Worm (Caenorhabditis elegans) whole organism, young adult: ENCODE measurements around the gene R05G6.10.

Experiments used
- B0336.3 ChIP-seq: fragments of 200-800 bp; sonication (Bioruptor generic); IDR thresholded peaks from 2 replicates; pipeline ENCODE4 v1.3.6; 2022; ENCODE audit warnings: missing genetic modification characterization, missing compliant biosample characterization
- C17E4.6 ChIP-seq: fragments of 200-800 bp; sonication (Bioruptor generic); IDR thresholded peaks from 2 replicates; pipeline ENCODE4 v1.3.6; 2022; ENCODE audit warnings: missing genetic modification reagents, missing genetic modification characterization, missing compliant biosample characterization
- D2030.7 ChIP-seq: fragments of 200-800 bp; sonication (Bioruptor generic); IDR thresholded peaks from 2 replicates; pipeline ENCODE4 v1.3.6; 2022; ENCODE audit warnings: missing genetic modification reagents, missing genetic modification characterization, missing compliant biosample characterization
- F10E7.11 ChIP-seq: sonication (generic microtip); optimal IDR thresholded peaks from 2 replicates; lab custom pipeline; 2017; ENCODE audit warnings: mild to moderate bottlenecking, missing genetic modification characterization, moderate library complexity, missing compliant biosample characterization
- F23B12.7 ChIP-seq: sonication (generic microtip); optimal IDR thresholded peaks from 2 replicates; lab custom pipeline; 2017; ENCODE audit warnings: missing genetic modification characterization, mild to moderate bottlenecking, missing compliant biosample characterization, antibody characterized with exemption, moderate library complexity; ENCODE audit not compliant: insufficient read depth
- F37B4.10 ChIP-seq: fragments of 200-800 bp; sonication (Bioruptor generic); IDR thresholded peaks from 2 replicates; pipeline ENCODE4 v1.3.6; 2022; ENCODE audit warnings: missing genetic modification characterization, missing compliant biosample characterization
- F39B2.1 ChIP-seq: fragments of 200-800 bp; sonication (Bioruptor generic); IDR thresholded peaks from 2 replicates; pipeline ENCODE4 v1.3.6; 2022; ENCODE audit warnings: missing genetic modification reagents, missing genetic modification characterization, missing compliant biosample characterization
- K11D2.4 ChIP-seq: fragments of 200-800 bp; sonication (Bioruptor generic); IDR thresholded peaks from 2 replicates; pipeline ENCODE4 v1.3.6; 2022; ENCODE audit warnings: missing genetic modification reagents, missing genetic modification characterization, missing compliant biosample characterization
- K12H6.12 ChIP-seq: fragments of 200-800 bp; sonication (Bioruptor generic); optimal IDR thresholded peaks from 2 replicates; lab custom pipeline; 2018; ENCODE audit warnings: mild to moderate bottlenecking, missing genetic modification characterization, missing compliant biosample characterization
- T07F8.4 ChIP-seq: sonication (generic microtip); optimal IDR thresholded peaks from 2 replicates; lab custom pipeline; 2016; ENCODE audit warnings: mild to moderate bottlenecking, missing genetic modification characterization, moderate library complexity, missing compliant biosample characterization
- T26A5.8 ChIP-seq: sonication (generic microtip); optimal IDR thresholded peaks from 2 replicates; lab custom pipeline; 2016; ENCODE audit warnings: missing genetic modification characterization, missing compliant biosample characterization
- Y53G8AR.9 ChIP-seq: fragments of 200-800 bp; sonication (Bioruptor generic); conservative IDR thresholded peaks from 2 replicates; pipeline ENCODE4 v1.3.6; 2022; ENCODE audit warnings: missing genetic modification reagents, missing genetic modification characterization, missing compliant biosample characterization
- Y56A3A.18 ChIP-seq: fragments of 200-800 bp; sonication (Bioruptor generic); IDR thresholded peaks from 2 replicates; pipeline ENCODE4 v1.3.6; 2022; ENCODE audit warnings: missing genetic modification reagents, missing genetic modification characterization, missing compliant biosample characterization
- bed-1 ChIP-seq: fragments of 200-800 bp; sonication (Bioruptor generic); IDR thresholded peaks from 2 replicates; pipeline ENCODE4 v1.3.6; 2022; ENCODE audit warnings: missing genetic modification reagents, missing genetic modification characterization, missing compliant biosample characterization
- ccch-3 ChIP-seq: fragments of 200-800 bp; sonication (Bioruptor generic); optimal IDR thresholded peaks from 2 replicates; lab custom pipeline; 2018; ENCODE audit warnings: mild to moderate bottlenecking, missing genetic modification characterization, missing compliant biosample characterization
- ceh-27 ChIP-seq: fragments of 200-800 bp; sonication (Bioruptor generic); optimal IDR thresholded peaks from 2 replicates; lab custom pipeline; 2018; ENCODE audit warnings: mild to moderate bottlenecking, missing genetic modification characterization, moderate library complexity, missing compliant biosample characterization
- ceh-79 ChIP-seq: sonication (generic microtip); optimal IDR thresholded peaks from 2 replicates; lab custom pipeline; 2017; ENCODE audit warnings: mild to moderate bottlenecking, missing genetic modification characterization, missing compliant biosample characterization
- ceh-91 ChIP-seq: fragments of 200-800 bp; sonication (Bioruptor generic); IDR thresholded peaks from 2 replicates; pipeline ENCODE4 v1.3.6; 2022; ENCODE audit warnings: missing genetic modification reagents, missing genetic modification characterization, missing compliant biosample characterization
- efl-1 ChIP-seq: fragments of 150-350 bp; optimal IDR thresholded peaks from 2 replicates; lab custom pipeline; 2014; ENCODE audit warnings: missing biosample characterization, missing genetic modification reagents, missing genetic modification characterization
- egl-44 ChIP-seq: fragments of 200-800 bp; sonication (Bioruptor generic); IDR thresholded peaks from 2 replicates; pipeline ENCODE4 v1.3.6; 2022; ENCODE audit warnings: missing genetic modification reagents, missing genetic modification characterization, missing compliant biosample characterization
- ets-4 ChIP-seq: fragments of 200-800 bp; sonication (Bioruptor generic); optimal IDR thresholded peaks from 2 replicates; lab custom pipeline; 2018; ENCODE audit warnings: mild to moderate bottlenecking, missing genetic modification characterization, missing compliant biosample characterization
- fkh-3 ChIP-seq: sonication (generic microtip); optimal IDR thresholded peaks from 2 replicates; lab custom pipeline; 2016; ENCODE audit warnings: mild to moderate bottlenecking, missing genetic modification characterization, missing compliant biosample characterization
- gei-17 ChIP-seq: fragments of 200-800 bp; sonication (Bioruptor generic); optimal IDR thresholded peaks from 2 replicates; lab custom pipeline; 2018; ENCODE audit warnings: mild to moderate bottlenecking, missing genetic modification characterization, missing compliant biosample characterization
- him-1 ChIP-seq: sonication (generic microtip); optimal IDR thresholded peaks from 2 replicates; lab custom pipeline; 2016; ENCODE audit warnings: missing genotype, missing genetic modification reagents, missing genetic modification characterization, missing compliant biosample characterization
- hlh-26 ChIP-seq: fragments of 200-800 bp; sonication (Bioruptor generic); conservative IDR thresholded peaks from 2 replicates; pipeline ENCODE4 v1.3.6; 2022; ENCODE audit warnings: missing genetic modification reagents, missing genetic modification characterization, missing compliant biosample characterization
- hmg-1.2 ChIP-seq: fragments of 200-800 bp; sonication (Bioruptor generic); IDR thresholded peaks from 2 replicates; pipeline ENCODE4 v1.3.6; 2022; ENCODE audit warnings: missing genetic modification reagents, missing genetic modification characterization, missing compliant biosample characterization
- hrde-1 ChIP-seq: sonication (generic microtip); optimal IDR thresholded peaks from 2 replicates; lab custom pipeline; 2016; ENCODE audit warnings: missing genetic modification characterization, mild to moderate bottlenecking, missing compliant biosample characterization, moderate library complexity, missing genotype, missing genetic modification reagents, borderline replicate concordance
- lin-40 ChIP-seq: sonication (generic microtip); optimal IDR thresholded peaks from 2 replicates; lab custom pipeline; 2016; ENCODE audit warnings: missing genetic modification characterization, mild to moderate bottlenecking, missing compliant biosample characterization, missing genotype, missing genetic modification reagents
- lir-1 ChIP-seq: fragments of 200-800 bp; sonication (Bioruptor generic); conservative IDR thresholded peaks from 2 replicates; pipeline ENCODE4 v1.3.6; 2022; ENCODE audit warnings: missing genetic modification reagents, missing genetic modification characterization, missing compliant biosample characterization
- madf-10 ChIP-seq: sonication (generic microtip); optimal IDR thresholded peaks from 2 replicates; lab custom pipeline; 2016; ENCODE audit warnings: mild to moderate bottlenecking, missing genetic modification characterization, missing compliant biosample characterization
- madf-3 ChIP-seq: fragments of 200-800 bp; sonication (Bioruptor generic); IDR thresholded peaks from 2 replicates; pipeline ENCODE4 v1.3.6; 2022; ENCODE audit warnings: missing genetic modification reagents, missing genetic modification characterization, missing compliant biosample characterization
- madf-8 ChIP-seq: fragments of 200-800 bp; sonication (Bioruptor generic); conservative IDR thresholded peaks from 2 replicates; pipeline ENCODE4 v1.3.6; 2022; ENCODE audit warnings: missing genetic modification reagents, missing genetic modification characterization, missing compliant biosample characterization
- mcd-1 ChIP-seq: fragments of 200-800 bp; sonication (Bioruptor generic); IDR thresholded peaks from 2 replicates; pipeline ENCODE4 v1.3.6; 2022; ENCODE audit warnings: missing genetic modification reagents, missing genetic modification characterization, missing compliant biosample characterization
- mxl-1 ChIP-seq: sonication (generic microtip); optimal IDR thresholded peaks from 2 replicates; lab custom pipeline; 2016; ENCODE audit warnings: missing genetic modification characterization, missing compliant biosample characterization
- nfya-1 ChIP-seq: sonication (generic microtip); optimal IDR thresholded peaks from 2 replicates; lab custom pipeline; 2017; ENCODE audit warnings: antibody characterized with exemption, missing compliant biosample characterization, missing genetic modification characterization, borderline replicate concordance; ENCODE audit not compliant: insufficient read depth
- nfyb-1 ChIP-seq: fragments of 200-800 bp; sonication (Bioruptor generic); IDR thresholded peaks from 2 replicates; pipeline ENCODE4 v1.3.6; 2022; ENCODE audit warnings: missing genetic modification reagents, missing genetic modification characterization, missing compliant biosample characterization
- nhr-27 ChIP-seq: fragments of 200-800 bp; sonication (Bioruptor generic); optimal IDR thresholded peaks from 2 replicates; lab custom pipeline; 2018; ENCODE audit warnings: mild to moderate bottlenecking, missing genetic modification characterization, moderate library complexity, missing compliant biosample characterization
- nhr-90 ChIP-seq: sonication (generic microtip); optimal IDR thresholded peaks from 2 replicates; lab custom pipeline; 2016; ENCODE audit warnings: missing genotype, mild to moderate bottlenecking, missing genetic modification characterization, missing compliant biosample characterization
- pha-4 ChIP-seq: fragments of 150-350 bp; sonication (generic microtip); optimal IDR thresholded peaks from 2 replicates; lab custom pipeline; 2014; ENCODE audit warnings: missing biosample characterization, missing genetic modification reagents, missing genetic modification characterization
- repo-1 ChIP-seq: sonication (generic microtip); optimal IDR thresholded peaks from 2 replicates; lab custom pipeline; 2017; ENCODE audit warnings: mild to moderate bottlenecking, missing genetic modification characterization, missing compliant biosample characterization
- sdz-38 ChIP-seq: sonication (generic microtip); optimal IDR thresholded peaks from 2 replicates; lab custom pipeline; 2016; ENCODE audit warnings: missing genotype, missing genetic modification characterization, missing compliant biosample characterization
- sea-2 ChIP-seq: fragments of 200-800 bp; sonication (Bioruptor generic); IDR thresholded peaks from 2 replicates; pipeline ENCODE4 v1.3.6; 2022; ENCODE audit warnings: missing genetic modification characterization, missing compliant biosample characterization
- sptf-2 ChIP-seq: fragments of 200-800 bp; sonication (Bioruptor generic); optimal IDR thresholded peaks from 2 replicates; lab custom pipeline; 2018; ENCODE audit warnings: mild to moderate bottlenecking, missing genetic modification characterization, missing compliant biosample characterization
- unc-62 ChIP-seq: fragments of 150-350 bp; optimal IDR thresholded peaks from 2 replicates; lab custom pipeline; 2014; ENCODE audit warnings: missing biosample characterization, missing genetic modification reagents, missing genetic modification characterization
- xnd-1 ChIP-seq: sonication (generic microtip); optimal IDR thresholded peaks from 2 replicates; lab custom pipeline; 2016; ENCODE audit warnings: missing genotype, missing genetic modification reagents, missing genetic modification characterization, missing compliant biosample characterization
- ztf-18 ChIP-seq: sonication (generic microtip); optimal IDR thresholded peaks from 2 replicates; lab custom pipeline; 2016; ENCODE audit warnings: missing genotype, mild to moderate bottlenecking, missing genetic modification characterization, missing compliant biosample characterization
- ztf-22 ChIP-seq: fragments of 200-800 bp; sonication (Bioruptor generic); optimal IDR thresholded peaks from 2 replicates; lab custom pipeline; 2018; ENCODE audit warnings: mild to moderate bottlenecking, missing genetic modification characterization, moderate library complexity, missing compliant biosample characterization
- ztf-28 ChIP-seq: fragments of 200-800 bp; sonication (Bioruptor generic); IDR thresholded peaks from 2 replicates; pipeline ENCODE4 v1.3.6; 2022; ENCODE audit warnings: missing genetic modification reagents, missing genetic modification characterization, missing compliant biosample characterization
- ztf-3 ChIP-seq: fragments of 200-800 bp; sonication (Bioruptor generic); optimal IDR thresholded peaks from 2 replicates; lab custom pipeline; 2018; ENCODE audit warnings: mild to moderate bottlenecking, missing genetic modification characterization, missing compliant biosample characterization
- ztf-6 ChIP-seq: fragments of 200-800 bp; sonication (Bioruptor generic); IDR thresholded peaks from 2 replicates; pipeline ENCODE4 v1.3.6; 2022; ENCODE audit warnings: missing genetic modification reagents, missing genetic modification characterization, missing compliant biosample characterization

R05G6.10 gene

DNA sequence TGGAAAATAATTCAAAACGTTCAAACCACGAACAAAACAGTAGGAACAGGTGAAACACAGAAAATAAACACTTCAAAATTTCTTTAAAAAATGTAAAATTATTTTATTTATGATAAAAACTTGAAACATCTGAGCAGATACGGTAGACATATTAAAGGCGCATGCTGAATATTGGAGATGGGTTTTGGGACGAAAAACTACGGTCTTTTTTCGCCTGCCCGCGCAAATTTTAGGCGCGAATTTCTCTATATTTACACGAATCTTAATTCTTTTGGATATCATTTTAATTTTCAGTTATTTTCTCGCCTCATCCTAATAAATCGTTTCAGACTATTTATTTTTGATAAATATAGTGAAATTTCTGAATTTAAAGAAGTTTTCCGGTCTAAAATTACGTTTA, 64.6 kb downstream of the R05G6.10 start (continued):
- TF ChIP-seq nhr-90 (tag; lab: Kevin White, UChicago): no peak
- TF ChIP-seq fkh-3 (tag; lab: Kevin White, UChicago): no peak
- no peak for TF ChIP-seq ceh-79 (tag; lab: Kevin White, UChicago)
- no peak for TF ChIP-seq nfya-1 (tag; lab: Kevin White, UChicago)
- no peak for TF ChIP-seq nfyb-1 (GFP tag; lab: Robert Waterston, UW)
- TF ChIP-seq ceh-27 (GFP tag; lab: Kevin White, UChicago): no peak
- TF ChIP-seq him-1 (tag; lab: Kevin White, UChicago): no peak
- TF ChIP-seq nhr-27 (tag; lab: Kevin White, UChicago): no peak
- no peak for TF ChIP-seq K11D2.4 (GFP tag; lab: Robert Waterston, UW)
- TF ChIP-seq bed-1 (GFP tag; lab: Robert Waterston, UW): no peak
- peak; percentile 69 for TF ChIP-seq hrde-1 (tag; lab: Kevin White, UChicago)
- TF ChIP-seq K12H6.12 (tag; lab: Kevin White, UChicago): no peak
- no peak for TF ChIP-seq hlh-26
- no peak for TF ChIP-seq F23B12.7 (tag; lab: Kevin White, UChicago)
- no peak for TF ChIP-seq madf-10 (tag; lab: Kevin White, UChicago)
- no peak for TF ChIP-seq sdz-38 (tag; lab: Kevin White, UChicago)
- TF ChIP-seq egl-44 (GFP tag; lab: Robert Waterston, UW): no peak
- 0 out of 2 replicates have a peak, but pooled peaks have one; percentile 17 for TF ChIP-seq B0336.3 (GFP tag; lab: Robert Waterston, UW)
- peak; percentile 99 for TF ChIP-seq efl-1 (GFP tag; lab: Kevin White, UChicago)
- peak; percentile 54 for TF ChIP-seq hmg-1.2 (GFP tag; lab: Robert Waterston, UW)
- no peak for TF ChIP-seq F39B2.1 (GFP tag; lab: Robert Waterston, UW)
- TF ChIP-seq pha-4 (tag; lab: Kevin White, UChicago): no peak
- peak; percentile 95 for TF ChIP-seq xnd-1
- no peak for TF ChIP-seq F10E7.11 (tag; lab: Kevin White, UChicago)
- no peak for TF ChIP-seq repo-1 (tag; lab: Kevin White, UChicago)
- peak; percentile 54; the same call in 1 of the 2 replicates for TF ChIP-seq mcd-1 (GFP tag; lab: Robert Waterston, UW)
- TF ChIP-seq D2030.7 (GFP tag; lab: Robert Waterston, UW): peak; percentile 93
- no peak for TF ChIP-seq Y56A3A.18 (GFP tag; lab: Robert Waterston, UW)
- TF ChIP-seq Y53G8AR.9: 0 out of 2 replicates have a peak, but pooled peaks have one; percentile 42
- no peak for TF ChIP-seq mxl-1 (tag; lab: Kevin White, UChicago)
- no peak for TF ChIP-seq lin-40 (tag; lab: Kevin White, UChicago)
- no peak for TF ChIP-seq ztf-6
- TF ChIP-seq T07F8.4: no peak
- TF ChIP-seq C17E4.6 (GFP tag; lab: Robert Waterston, UW): peak; percentile 59; the same call in 1 of the 2 replicates
- TF ChIP-seq madf-3 (GFP tag; lab: Robert Waterston, UW): peak; percentile 89
- TF ChIP-seq ztf-3 (GFP tag; lab: Kevin White, UChicago): no peak
- peak; percentile 92 for TF ChIP-seq ceh-91 (GFP tag; lab: Robert Waterston, UW)
- no peak for TF ChIP-seq T26A5.8
- no peak for TF ChIP-seq sea-2 (GFP tag; lab: Robert Waterston, UW)
- TF ChIP-seq madf-8 (GFP tag; lab: Robert Waterston, UW): peak; percentile 95
- peak; percentile 67; the same call in 1 of the 2 replicates for TF ChIP-seq ztf-28 (GFP tag; lab: Robert Waterston, UW)
- TF ChIP-seq lir-1 (GFP tag; lab: Robert Waterston, UW): peak; percentile 48; the same call in 1 of the 2 replicates
- TF ChIP-seq ztf-18 (tag; lab: Kevin White, UChicago): no peak
- no peak for TF ChIP-seq ztf-22 (GFP tag; lab: Kevin White, UChicago)
- no peak for TF ChIP-seq F37B4.10
- TF ChIP-seq ets-4 (GFP tag; lab: Kevin White, UChicago): no peak
- TF ChIP-seq gei-17 (GFP tag; lab: Kevin White, UChicago): no peak
- no peak for TF ChIP-seq unc-62 (GFP tag; lab: Kevin White, UChicago)
- no peak for TF ChIP-seq ccch-3
- no peak for TF ChIP-seq sptf-2 (GFP tag; lab: Kevin White, UChicago)
